Worm (Caenorhabditis elegans): ENCODE results near the gene R151.8.
A peak's percentile ranks its signal among the peaks of the same experiment; 100 is the strongest.

The R151.8 gene

DNA sequence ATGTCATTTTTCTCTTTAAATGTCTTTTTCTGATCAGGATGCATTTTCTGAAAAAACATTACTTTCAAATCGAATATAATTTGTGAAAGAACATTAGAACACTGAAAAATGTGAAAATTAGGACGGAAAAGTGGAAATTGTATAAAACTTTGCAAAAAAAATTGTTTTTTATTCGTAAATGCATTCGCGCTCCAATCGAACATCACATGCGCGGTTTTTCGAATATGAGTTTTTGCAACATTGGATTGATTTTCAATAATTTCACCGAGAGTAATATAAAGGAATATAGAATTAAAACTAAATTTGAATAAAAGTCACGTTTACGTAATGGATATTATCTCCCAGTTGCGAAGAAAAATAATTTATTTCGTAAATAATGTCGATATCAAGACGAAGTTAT is 47.6 kb upstream of the R151.8 start, which contains the start of the genes spot-1 and B0361.11 (continued):
- TF ChIP-seq mes-2 (tag; optimal IDR thresholded peaks at IDR 0.05; ENCODE audit: poor library complexity, severe bottlenecking) = peak; percentile 63
- no peak for TF ChIP-seq pqm-1 (tag; optimal IDR thresholded peaks at IDR 0.05)

DNA sequence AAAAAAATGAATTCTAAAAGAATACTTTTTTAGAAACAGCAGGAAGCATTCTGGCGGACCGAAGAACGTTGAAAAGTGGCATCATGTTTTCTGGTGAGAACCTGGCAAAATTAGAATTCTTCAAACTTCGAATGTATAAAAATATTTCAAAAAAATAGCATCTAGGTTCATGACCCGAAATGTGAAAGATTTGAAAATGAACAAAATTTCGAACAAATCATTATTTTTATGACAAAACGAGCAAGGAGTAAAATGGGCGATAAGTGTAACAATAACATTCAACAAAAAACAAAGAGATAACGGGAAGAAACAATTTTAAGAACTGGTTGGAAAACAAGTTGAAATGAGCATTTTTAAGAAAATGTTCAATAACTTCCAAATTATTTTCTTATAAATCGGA is 45.7 kb upstream of the R151.8 start, which contains the start of gene psd-1:
Gene psd-1, minus strand, starts transcription at position 101 of the 400 bp plus-strand sequence.
- TF ChIP-seq vab-7 (GFP tag; IDR thresholded peaks at IDR 0.05) = no peak
- TF ChIP-seq zfp-3 (GFP tag; conservative IDR thresholded peaks at IDR 0.05) = no peak
- TF ChIP-seq nhr-77 (tag; optimal IDR thresholded peaks at IDR 0.05) = no peak
- no peak for TF ChIP-seq dmd-6 (GFP tag; IDR thresholded peaks at IDR 0.05)
- no peak for TF ChIP-seq snpc-1.2 (GFP tag; IDR thresholded peaks at IDR 0.05)
- TF ChIP-seq zfp-2 (tag; optimal IDR thresholded peaks at IDR 0.05) = no peak
- TF ChIP-seq hlh-11 (tag; optimal IDR thresholded peaks at IDR 0.05) = no peak
- TF ChIP-seq lir-3 (tag; optimal IDR thresholded peaks at IDR 0.05) = no peak
- no peak for TF ChIP-seq ZK337.2 (GFP tag; IDR thresholded peaks at IDR 0.05)

DNA sequence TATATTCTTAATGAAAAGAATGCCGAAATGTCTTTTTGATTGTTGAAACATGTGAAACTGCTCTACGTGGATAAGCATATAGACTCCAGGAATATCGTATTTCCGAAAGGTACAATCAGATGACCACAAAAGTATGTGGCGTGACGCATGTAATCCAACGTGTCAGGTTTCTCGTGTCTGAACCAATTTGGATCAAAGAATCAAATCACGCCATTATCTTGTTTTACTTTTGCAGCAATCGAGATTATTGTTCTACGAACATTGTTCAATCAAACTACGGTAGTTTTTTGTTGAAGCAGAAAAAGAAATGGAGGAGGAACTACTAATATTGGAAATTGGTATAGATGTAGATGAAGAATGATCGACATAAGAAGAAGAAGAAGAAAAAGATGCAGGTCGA is 44.1 kb upstream of the R151.8 start:
- TF ChIP-seq dmd-8 (GFP tag; IDR thresholded peaks at IDR 0.05) (no peak), F49E8.2 (tag; optimal IDR thresholded peaks at IDR 0.05; ENCODE audit: borderline replicate concordance) (no peak), nhr-237 (tag; optimal IDR thresholded peaks at IDR 0.05) (no peak), php-3 (GFP tag; IDR thresholded peaks at IDR 0.05) (no peak), nhr-10 (tag; optimal IDR thresholded peaks at IDR 0.05) (no peak), attf-4 (tag; optimal IDR thresholded peaks at IDR 0.05) (no peak), ceh-44 (GFP tag; IDR thresholded peaks at IDR 0.05) (no peak), ctbp-1 (GFP tag; IDR thresholded peaks at IDR 0.05) (no peak), daf-8 (GFP tag; IDR thresholded peaks at IDR 0.05) (no peak), aly-2 (tag; optimal IDR thresholded peaks at IDR 0.05) (no peak), mdl-1 (tag; optimal IDR thresholded peaks at IDR 0.05) (peak in 1 of 2 experiments; percentile 63), arid-1 (GFP tag; conservative IDR thresholded peaks at IDR 0.05) (no peak), mdt-29 (GFP tag; IDR thresholded peaks at IDR 0.05) (no peak), ces-1 (GFP tag; optimal IDR thresholded peaks at IDR 0.05) (no peak), snpc-1.2 (GFP tag; IDR thresholded peaks at IDR 0.05) (no peak), nhr-77 (tag; optimal IDR thresholded peaks at IDR 0.05) (no peak), unc-130 (GFP tag; optimal IDR thresholded peaks at IDR 0.05) (no peak), nhr-111 (GFP tag; optimal IDR thresholded peaks at IDR 0.05) (no peak), gei-8 (GFP tag; optimal IDR thresholded peaks at IDR 0.05) (no peak), lir-3 (tag; optimal IDR thresholded peaks at IDR 0.05) (no peak), nhr-102 (tag; optimal IDR thresholded peaks at IDR 0.05) (no peak), zfp-3 (GFP tag; conservative IDR thresholded peaks at IDR 0.05) (no peak), mes-2 (tag; optimal IDR thresholded peaks at IDR 0.05; ENCODE audit: poor library complexity, severe bottlenecking) (no peak), pha-4 (GFP tag; IDR thresholded peaks at IDR 0.05) (no peak), pha-4 (tag; optimal IDR thresholded peaks at IDR 0.05) (no peak), F26F4.8 (GFP tag; conservative IDR thresholded peaks at IDR 0.05) (no peak), jun-1 (tag; optimal IDR thresholded peaks at IDR 0.05) (no peak), hlh-30 (tag; optimal IDR thresholded peaks at IDR 0.05; ENCODE audit: insufficient read depth) (peak; percentile 64), hmg-1.1 (GFP tag; IDR thresholded peaks at IDR 0.05) (no peak), lsy-2 (tag; optimal IDR thresholded peaks at IDR 0.05) (no peak), egl-43 (GFP tag; IDR thresholded peaks at IDR 0.05) (no peak), zag-1 (tag; optimal IDR thresholded peaks at IDR 0.05) (no peak), cey-2 (tag; optimal IDR thresholded peaks at IDR 0.05; ENCODE audit: borderline replicate concordance, insufficient read depth) (no peak), nhr-11 (tag; optimal IDR thresholded peaks at IDR 0.05) (no peak), nhr-6 (tag; optimal IDR thresholded peaks at IDR 0.05) (no peak), fos-1 (tag; optimal IDR thresholded peaks at IDR 0.05) (no peak), fkh-10 (GFP tag; optimal IDR thresholded peaks at IDR 0.05) (no peak), lim-7 (GFP tag; IDR thresholded peaks at IDR 0.05) (no peak), dmd-6 (GFP tag; IDR thresholded peaks at IDR 0.05) (0 out of 2 replicates have a peak, but pooled peaks have one; percentile 35), zip-2 (tag; optimal IDR thresholded peaks at IDR 0.05) (no peak), ceh-32 (tag; optimal IDR thresholded peaks at IDR 0.05; ENCODE audit: poor library complexity) (no peak), hlh-11 (tag; optimal IDR thresholded peaks at IDR 0.05) (peak; percentile 28), F44E2.7 (GFP tag; IDR thresholded peaks at IDR 0.05) (no peak)

Data from whole organism, L4 larva.